Worm (Caenorhabditis elegans) whole organism, young adult: Measurements from ENCODE around the gene ttr-27.

Experiments used
- C17E4.6 ChIP-seq: fragments of 200-800 bp; sonication (Bioruptor generic); IDR thresholded peaks from 2 replicates; pipeline ENCODE4 v1.3.6; 2022; ENCODE audit warnings: missing genetic modification reagents, missing genetic modification characterization, missing compliant biosample characterization
- Y56A3A.18 ChIP-seq: fragments of 200-800 bp; sonication (Bioruptor generic); IDR thresholded peaks from 2 replicates; pipeline ENCODE4 v1.3.6; 2022; ENCODE audit warnings: missing genetic modification reagents, missing genetic modification characterization, missing compliant biosample characterization
- cebp-1 ChIP-seq, 2 experiments: fragments of 200-800 bp in 1 of 2; sonication (Bioruptor generic) in 1 of 2; sonication (generic microtip) in 1 of 2; IDR thresholded peaks in 1 of 2; optimal IDR thresholded peaks in 1 of 2; 2 replicates each; pipeline versions ENCODE4 v1.3.6 to Lab custom; 2017 to 2022; ENCODE audit warnings: missing compliant biosample characterization in 2 of 2, missing genetic modification characterization in 2 of 2, mild to moderate bottlenecking in 1 of 2, missing genetic modification reagents in 1 of 2, moderate library complexity in 1 of 2
- ceh-58 ChIP-seq: fragments of 200-800 bp; sonication (Bioruptor generic); IDR thresholded peaks from 2 replicates; pipeline ENCODE4 v1.3.6; 2022; ENCODE audit warnings: missing genetic modification characterization, missing compliant biosample characterization
- egl-18 ChIP-seq: fragments of 200-800 bp; sonication (Bioruptor generic); IDR thresholded peaks from 2 replicates; pipeline ENCODE4 v1.3.6; 2022; ENCODE audit warnings: missing genetic modification reagents, missing genetic modification characterization, missing compliant biosample characterization
- hmg-1.2 ChIP-seq: fragments of 200-800 bp; sonication (Bioruptor generic); IDR thresholded peaks from 2 replicates; pipeline ENCODE4 v1.3.6; 2022; ENCODE audit warnings: missing genetic modification reagents, missing genetic modification characterization, missing compliant biosample characterization
- hsf-1 ChIP-seq: fragments of 200-800 bp; sonication (Bioruptor generic); IDR thresholded peaks from 2 replicates; pipeline ENCODE4 v1.3.6; 2022; ENCODE audit warnings: missing genetic modification reagents, missing genetic modification characterization, missing compliant biosample characterization
- lsl-1 ChIP-seq: fragments of 200-800 bp; sonication (Bioruptor generic); optimal IDR thresholded peaks from 2 replicates; lab custom pipeline; 2018; ENCODE audit warnings: mild to moderate bottlenecking, missing genetic modification characterization, moderate library complexity, missing compliant biosample characterization
- mel-28 ChIP-seq: sonication (generic microtip); optimal IDR thresholded peaks from 2 replicates; lab custom pipeline; 2016; ENCODE audit warnings: borderline replicate concordance, mild to moderate bottlenecking, missing genetic modification characterization, missing compliant biosample characterization
- nhr-90 ChIP-seq: sonication (generic microtip); optimal IDR thresholded peaks from 2 replicates; lab custom pipeline; 2016; ENCODE audit warnings: missing genotype, mild to moderate bottlenecking, missing genetic modification characterization, missing compliant biosample characterization
- snpc-4 ChIP-seq, 5 experiments: fragments of 150-350 bp in 1 of 5; sonication (generic microtip) in 4 of 5; optimal IDR thresholded peaks; 2 replicates each; lab custom pipeline; 2014 to 2018; ENCODE audit warnings: missing genetic modification characterization in 5 of 5, missing biosample characterization in 3 of 5, antibody characterized with exemption in 2 of 5, mild to moderate bottlenecking in 2 of 5, missing compliant biosample characterization in 2 of 5, missing genotype in 2 of 5, moderate library complexity in 2 of 5, missing genetic modification reagents in 1 of 5
- unc-62 ChIP-seq: fragments of 150-350 bp; optimal IDR thresholded peaks from 2 replicates; lab custom pipeline; 2014; ENCODE audit warnings: missing biosample characterization, missing genetic modification reagents, missing genetic modification characterization
- ztf-3 ChIP-seq: fragments of 200-800 bp; sonication (Bioruptor generic); optimal IDR thresholded peaks from 2 replicates; lab custom pipeline; 2018; ENCODE audit warnings: mild to moderate bottlenecking, missing genetic modification characterization, missing compliant biosample characterization

- no peak for TF ChIP-seq ceh-58 (GFP tag; lab: Robert Waterston, UW)
- TF ChIP-seq hsf-1 (GFP tag; lab: Robert Waterston, UW): no peak
- no peak for TF ChIP-seq nhr-90 (tag; lab: Kevin White, UChicago)
- TF ChIP-seq mel-28 (tag; lab: Kevin White, UChicago): no peak
- no peak for TF ChIP-seq ztf-3
- TF ChIP-seq Y56A3A.18: no peak
- TF ChIP-seq lsl-1 (GFP tag; lab: Kevin White, UChicago): no peak
- no peak for TF ChIP-seq egl-18 (GFP tag; lab: Robert Waterston, UW)
- no peak for TF ChIP-seq cebp-1 (GFP tag; IDR thresholded peaks at IDR 0.05; lab: Robert Waterston, UW)
- TF ChIP-seq cebp-1 (tag; optimal IDR thresholded peaks at IDR 0.05; lab: Kevin White, UChicago): no peak
- no peak for TF ChIP-seq hmg-1.2 (GFP tag; lab: Robert Waterston, UW)
- TF ChIP-seq snpc-4 (GFP tag; optimal IDR thresholded peaks at IDR 0.05; lab: Kevin White, UChicago): no peak
- no peak for TF ChIP-seq snpc-4 (tag; optimal IDR thresholded peaks at IDR 0.05; lab: Kevin White, UChicago)
- no peak for TF ChIP-seq C17E4.6
- TF ChIP-seq unc-62: no peak
These were observed 35.9 kb downstream of the ttr-27 start, which contains the start of gene nspg-1 for ce11 chrV:12867997-12868396.
